Worm (Caenorhabditis elegans) whole organism, mixed stage, embryonic: ENCODE data around the gene srw-11.

Source experiments
- bed-3 ChIP-seq: fragments of 200-800 bp; sonication (Bioruptor generic); optimal IDR thresholded peaks from 3 replicates; lab custom pipeline; 2018; ENCODE audit warnings: mild to moderate bottlenecking, missing genetic modification characterization, moderate library complexity, missing compliant biosample characterization
- ceh-39 ChIP-seq: fragments of 150-350 bp; optimal IDR thresholded peaks from 2 replicates; lab custom pipeline; 2014; ENCODE audit warnings: missing biosample characterization, missing genetic modification characterization
- ces-1 ChIP-seq: fragments of 150-350 bp; optimal IDR thresholded peaks from 2 replicates; lab custom pipeline; 2014; ENCODE audit warnings: missing biosample characterization, missing genetic modification reagents, missing genetic modification characterization
- hlh-1 ChIP-seq: fragments of 150-350 bp; optimal IDR thresholded peaks from 2 replicates; lab custom pipeline; 2014; ENCODE audit warnings: missing biosample characterization, missing genetic modification reagents, missing genetic modification characterization
- lin-13 ChIP-seq: fragments of 150-350 bp; optimal IDR thresholded peaks from 2 replicates; lab custom pipeline; 2014; ENCODE audit warnings: missing biosample characterization, missing genetic modification characterization
- lin-32 ChIP-seq: fragments of 200-800 bp; sonication (Bioruptor generic); optimal IDR thresholded peaks from 2 replicates; lab custom pipeline; 2018; ENCODE audit warnings: mild to moderate bottlenecking, missing genetic modification characterization, missing compliant biosample characterization
- lsy-2 ChIP-seq: fragments of 150-350 bp; optimal IDR thresholded peaks from 2 replicates; lab custom pipeline; 2014; ENCODE audit warnings: missing biosample characterization, missing genetic modification characterization
- mep-1 ChIP-seq: fragments of 150-350 bp; optimal IDR thresholded peaks from 2 replicates; lab custom pipeline; 2017; ENCODE audit warnings: missing biosample characterization, missing genetic modification reagents, missing genetic modification characterization, inconsistent platforms
- nhr-237 ChIP-seq: fragments of 150-350 bp; optimal IDR thresholded peaks from 2 replicates; lab custom pipeline; 2014; ENCODE audit warnings: missing biosample characterization, missing genetic modification characterization
- pha-4 ChIP-seq: fragments of 150-350 bp; optimal IDR thresholded peaks from 2 replicates; lab custom pipeline; 2018; ENCODE audit warnings: missing biosample characterization, missing genetic modification reagents, missing genetic modification characterization
- snpc-4 ChIP-seq: fragments of 150-350 bp; optimal IDR thresholded peaks from 2 replicates; lab custom pipeline; 2014; ENCODE audit warnings: missing biosample characterization, missing genetic modification characterization
- unc-62 ChIP-seq: fragments of 150-350 bp; optimal IDR thresholded peaks from 2 replicates; lab custom pipeline; 2014; ENCODE audit warnings: missing biosample characterization, missing genetic modification reagents, missing genetic modification characterization

srw-11 gene

DNA sequence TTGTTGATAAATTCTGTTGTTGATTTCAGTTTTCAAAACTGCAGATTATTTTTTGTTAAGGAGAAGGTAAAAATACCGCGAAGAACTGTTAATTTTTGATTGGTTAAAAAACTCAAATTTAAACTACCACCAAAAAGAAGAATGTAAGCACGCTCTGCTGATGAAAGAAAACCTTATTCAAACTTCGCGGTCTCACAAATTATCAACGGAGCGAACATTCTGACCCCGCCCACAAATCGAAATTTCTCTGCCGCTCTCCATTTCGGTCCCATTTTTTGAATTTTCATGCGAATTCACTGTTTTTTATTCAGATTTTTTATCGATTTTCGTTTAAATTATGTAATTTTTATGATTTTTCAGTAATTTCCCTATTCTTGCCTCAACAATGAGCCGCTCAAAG is 50.5 kb downstream of the srw-11 start, which contains the start of gene cyn-3:
Gene cyn-3, plus strand, starts transcription at position 361 of the 400 bp plus-strand sequence.
- TF ChIP-seq snpc-4 (tag; lab: Kevin White, UChicago) (no peak), lin-13 (tag; lab: Kevin White, UChicago) (peak; percentile 58), ces-1 (GFP tag; lab: Kevin White, UChicago) (peak; percentile 81), hlh-1 (tag; lab: Kevin White, UChicago) (peak; percentile 18), lsy-2 (tag; lab: Kevin White, UChicago) (peak; percentile 83), unc-62 (no peak), pha-4 (tag; lab: Kevin White, UChicago) (peak; percentile 77), bed-3 (GFP tag; lab: Kevin White, UChicago) (no peak), mep-1 (peak; percentile 78), lin-32 (GFP tag; lab: Kevin White, UChicago) (no peak), nhr-237 (tag; lab: Kevin White, UChicago) (peak; percentile 71), ceh-39 (tag; lab: Kevin White, UChicago) (peak; percentile 26)
- TF ChIP-seq, all 35 proteins: peak for 8
